Worm (Caenorhabditis elegans) whole organism, midembryonic: ENCODE results near the gene fbxb-60.
"Not testable (repeated sequence)": the region's sequence is repeated elsewhere in the genome, so short reads cannot be mapped to it uniquely, and the experiment has no call there.

Experiments used
- T22C8.4 ChIP-seq: fragments of 200-800 bp; sonication (Bioruptor generic); IDR thresholded peaks from 2 replicates; pipeline ENCODE4 v1.3.6; 2022; ENCODE audit warnings: missing genetic modification characterization, missing compliant biosample characterization
- cog-1 ChIP-seq: sonication (generic microtip); optimal IDR thresholded peaks from 2 replicates; lab custom pipeline; 2016; ENCODE audit warnings: missing genetic modification characterization, missing compliant biosample characterization
- flt-1 ChIP-seq: fragments of 200-800 bp; sonication (Bioruptor generic); IDR thresholded peaks from 2 replicates; pipeline ENCODE4 v1.3.6; 2022; ENCODE audit warnings: missing genetic modification characterization, missing compliant biosample characterization
- klf-2 ChIP-seq: fragments of 200-800 bp; sonication (Bioruptor generic); conservative IDR thresholded peaks from 2 replicates; pipeline ENCODE4 v1.3.6; 2022; ENCODE audit warnings: missing genetic modification reagents, missing genetic modification characterization, missing compliant biosample characterization
- med-1 ChIP-seq: sonication (generic microtip); optimal IDR thresholded peaks from 2 replicates; lab custom pipeline; 2017; ENCODE audit warnings: missing genetic modification characterization, mild to moderate bottlenecking, missing compliant biosample characterization, antibody characterized with exemption, missing genetic modification reagents; ENCODE audit not compliant: insufficient read depth
- ref-1 ChIP-seq: fragments of 200-800 bp; sonication (Bioruptor generic); conservative IDR thresholded peaks from 2 replicates; pipeline ENCODE4 v1.3.6; 2022; ENCODE audit warnings: missing genetic modification reagents, missing genetic modification characterization, missing compliant biosample characterization
- tab-1 ChIP-seq: fragments of 200-800 bp; sonication (Bioruptor generic); IDR thresholded peaks from 2 replicates; pipeline ENCODE4 v1.3.6; 2022; ENCODE audit warnings: missing genetic modification characterization, missing compliant biosample characterization
- ztf-23 ChIP-seq: fragments of 200-800 bp; sonication (Bioruptor generic); IDR thresholded peaks from 2 replicates; pipeline ENCODE4 v1.3.6; 2022; ENCODE audit warnings: missing genetic modification reagents, missing genetic modification characterization, missing compliant biosample characterization
- ztf-29 ChIP-seq: fragments of 200-800 bp; sonication (Bioruptor generic); IDR thresholded peaks from 2 replicates; pipeline ENCODE4 v1.3.6; 2022; ENCODE audit warnings: missing genetic modification reagents, missing genetic modification characterization, missing compliant biosample characterization

Gene fbxb-60

ce11 chrV:19303589-19304174 is 6.1 kb downstream of the fbxb-60 start, which contains the start of the genes fbxb-63 and fbxb-61:
TSS of gene fbxb-63 (minus strand) at chrV:19303730.
TSS of gene fbxb-61 (plus strand) at chrV:19304124.
- TF ChIP-seq T22C8.4: peak; percentile 63; the same call in 1 of the 2 replicates
- TF ChIP-seq ztf-23 (GFP tag; lab: Robert Waterston, UW): no peak

DNA sequence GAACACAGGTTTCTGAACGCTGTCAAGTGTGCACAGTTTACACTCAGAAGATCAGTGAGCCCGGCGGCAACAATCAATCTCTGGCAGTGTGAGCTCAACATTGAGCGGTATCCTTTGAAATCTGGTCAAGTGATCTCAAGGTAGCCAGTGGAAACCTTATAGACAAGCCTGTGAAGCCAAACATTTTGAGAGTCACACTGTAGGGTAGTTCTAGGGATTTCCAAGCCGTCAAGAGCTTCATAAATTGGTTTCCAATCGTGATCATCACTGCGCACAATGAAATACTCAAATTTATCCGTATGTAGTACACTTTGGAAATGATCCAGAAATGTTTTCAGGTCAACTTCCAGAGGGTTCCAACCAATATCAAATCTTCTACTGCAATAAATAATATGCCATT is 9.3 kb downstream of the fbxb-60 start, which contains the start of gene F55C9.15:
Gene F55C9.15 (minus strand): TSS at position 101 of the 400 bp plus-strand sequence.
- no peak for TF ChIP-seq cog-1 (tag; lab: Kevin White, UChicago)
- no peak for TF ChIP-seq klf-2
- no peak for TF ChIP-seq ref-1
- TF ChIP-seq flt-1 (GFP tag; lab: Robert Waterston, UW): no peak
- no peak for TF ChIP-seq ztf-29 (GFP tag; lab: Robert Waterston, UW)
- no peak for TF ChIP-seq tab-1 (GFP tag; lab: Robert Waterston, UW)
- no peak for TF ChIP-seq med-1
- no peak for TF ChIP-seq T22C8.4
- TF ChIP-seq ztf-23 (GFP tag; lab: Robert Waterston, UW): no peak

- TF ChIP-seq tab-1 (GFP tag; lab: Robert Waterston, UW) (no peak), ref-1 (no peak)
These were observed 10.5 kb downstream of the fbxb-60 start for ce11 chrV:19308137-19308536.

DNA sequence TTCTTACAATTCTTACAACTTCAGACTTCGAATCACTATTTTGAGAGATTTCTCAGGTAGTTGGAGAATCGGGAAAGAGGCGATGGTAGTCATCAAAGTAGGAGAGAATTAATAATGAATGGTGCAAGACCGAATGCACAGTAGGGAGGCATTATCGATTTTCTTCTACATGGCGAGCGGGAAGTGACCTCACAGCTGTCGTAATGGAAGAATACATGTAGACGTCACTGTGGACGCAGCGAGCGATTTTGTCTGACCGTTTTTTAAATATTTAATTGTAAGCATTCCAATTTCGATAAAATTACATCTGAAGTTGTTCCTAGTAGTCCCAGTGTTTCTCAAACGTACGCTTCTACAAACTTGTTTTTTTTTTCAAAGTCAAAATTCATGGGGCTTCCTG is 12.0 kb downstream of the fbxb-60 start, which contains the start of gene F55C9.11:
Gene F55C9.11 (minus strand): TSS at position 101 of the 400 bp plus-strand sequence.
- no peak for TF ChIP-seq med-1
- no peak for TF ChIP-seq flt-1 (GFP tag; lab: Robert Waterston, UW)
- TF ChIP-seq ztf-23 (GFP tag; lab: Robert Waterston, UW): no peak
- TF ChIP-seq T22C8.4: peak; percentile 30; the same call in 1 of the 2 replicates
- no peak for TF ChIP-seq ztf-29 (GFP tag; lab: Robert Waterston, UW)
- no peak for TF ChIP-seq klf-2
- TF ChIP-seq ref-1: no peak
- TF ChIP-seq tab-1 (GFP tag; lab: Robert Waterston, UW): no peak

DNA sequence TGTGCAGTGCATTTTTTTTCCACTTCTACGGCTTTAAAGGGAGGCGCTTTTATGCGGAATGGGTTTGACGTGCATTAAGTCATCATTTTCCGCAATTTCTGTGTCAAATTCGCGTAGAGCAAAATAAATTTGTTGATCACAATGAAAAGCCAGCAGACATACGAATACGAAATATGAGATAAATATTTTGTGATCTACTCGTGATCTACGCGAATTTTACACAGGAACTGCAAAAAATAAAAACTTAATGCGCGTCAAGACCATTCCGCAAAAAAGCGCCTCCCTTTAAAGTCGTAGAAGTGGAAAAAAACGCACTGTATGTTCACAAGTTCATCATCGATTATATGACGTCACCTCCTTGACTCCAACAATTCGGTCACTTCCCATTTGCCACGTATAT is 13.8 kb downstream of the fbxb-60 start, which contains the start of gene C43D7.8:
Gene C43D7.8 (minus strand): TSS at position 101 of the 400 bp plus-strand sequence.
- TF ChIP-seq klf-2 (no peak), ztf-29 (GFP tag; lab: Robert Waterston, UW) (no peak), T22C8.4 (no peak), flt-1 (GFP tag; lab: Robert Waterston, UW) (no peak), med-1 (no peak), cog-1 (tag; lab: Kevin White, UChicago) (no peak), ref-1 (no peak), ztf-23 (GFP tag; lab: Robert Waterston, UW) (no peak), tab-1 (GFP tag; lab: Robert Waterston, UW) (no peak)

DNA sequence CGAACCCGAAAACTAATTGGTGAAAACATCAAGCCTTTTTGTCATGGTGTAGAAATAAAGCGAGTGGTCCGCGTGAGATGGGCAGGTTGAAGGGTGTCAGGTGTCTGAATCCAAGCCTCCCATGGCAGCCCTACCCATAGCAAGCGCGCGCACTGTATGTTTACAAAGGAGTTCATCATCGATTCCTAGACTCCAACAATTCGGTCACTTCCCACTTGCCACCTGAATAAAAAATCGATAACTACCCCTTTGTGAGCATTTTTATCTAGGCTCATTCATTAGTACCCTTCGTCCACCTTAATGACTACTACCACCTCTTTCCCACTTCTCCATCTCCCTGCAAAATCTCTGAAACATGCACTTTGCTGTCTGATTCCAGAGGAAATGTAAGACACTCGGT is 15.4 kb downstream of the fbxb-60 start, which contains the start of gene fbxb-64:
Gene fbxb-64 (plus strand): TSS at position 301 of the 400 bp plus-strand sequence.
- TF ChIP-seq ref-1 (no peak), med-1 (no peak), klf-2 (no peak), ztf-29 (GFP tag; lab: Robert Waterston, UW) (no peak), T22C8.4 (0 out of 2 replicates have a peak, but pooled peaks have one; percentile 33)

DNA sequence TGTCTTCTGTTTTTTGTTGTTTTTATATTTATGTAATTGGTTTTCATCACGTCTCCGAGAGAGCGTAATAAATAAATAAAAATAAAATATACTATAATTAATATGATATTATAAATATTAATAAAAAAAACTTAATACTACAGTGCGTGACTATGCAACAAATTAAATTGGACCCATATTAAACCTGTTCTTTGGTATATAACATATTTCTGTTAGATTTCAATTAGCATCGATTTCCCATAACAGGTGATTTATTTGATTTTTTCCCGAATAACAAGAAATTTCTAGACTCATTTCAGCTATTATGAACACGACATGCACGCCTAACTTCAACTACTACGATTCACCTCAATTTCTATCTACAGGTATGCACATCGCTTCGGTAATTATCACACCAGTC is 19.4 kb downstream of the fbxb-60 start, which contains the start of gene srh-208:
Gene srh-208 (plus strand): TSS at position 301 of the 400 bp plus-strand sequence.
- not testable (repeated sequence) for TF ChIP-seq T22C8.4; cog-1 (tag; lab: Kevin White, UChicago); ref-1

- TF ChIP-seq klf-2 (no peak), ref-1 (no peak), ztf-23 (GFP tag; lab: Robert Waterston, UW) (no peak), flt-1 (GFP tag; lab: Robert Waterston, UW) (no peak), T22C8.4 (no peak), tab-1 (GFP tag; lab: Robert Waterston, UW) (no peak), cog-1 (tag; lab: Kevin White, UChicago) (no peak), ztf-29 (GFP tag; lab: Robert Waterston, UW) (no peak), med-1 (no peak)
These were observed 21.9 kb downstream of the fbxb-60 start, which contains the start of gene C43D7.7 for ce11 chrV:19319460-19319995. TSS of gene C43D7.7 (minus strand) at chrV:19319510.

DNA sequence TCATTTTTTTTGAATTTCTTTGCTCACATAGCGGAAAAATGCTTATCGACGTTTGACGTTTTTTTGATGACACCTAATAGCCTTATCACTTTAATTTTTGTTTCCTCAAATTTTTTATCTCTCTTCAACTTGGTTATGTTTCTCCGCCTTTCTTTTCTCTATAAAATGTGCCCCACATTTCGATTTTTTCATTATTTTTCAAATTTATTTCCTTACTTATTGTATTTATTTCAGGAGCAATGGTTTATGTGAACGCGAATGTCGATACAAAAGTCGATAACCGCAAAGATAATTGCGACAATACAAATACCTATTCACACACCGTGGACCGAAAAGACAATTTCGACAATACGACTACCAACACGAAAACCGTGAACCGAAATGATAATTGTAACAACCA is 22.8 kb downstream of the fbxb-60 start, which contains the start of gene sdz-6:
Gene sdz-6 (plus strand): TSS at position 229 of the 400 bp plus-strand sequence.
- TF ChIP-seq ref-1: no peak
- TF ChIP-seq tab-1 (GFP tag; lab: Robert Waterston, UW): no peak
- TF ChIP-seq ztf-23 (GFP tag; lab: Robert Waterston, UW): no peak
- TF ChIP-seq ztf-29 (GFP tag; lab: Robert Waterston, UW): no peak
- TF ChIP-seq klf-2: no peak
- no peak for TF ChIP-seq med-1
- TF ChIP-seq flt-1 (GFP tag; lab: Robert Waterston, UW): no peak
- no peak for TF ChIP-seq T22C8.4
- TF ChIP-seq cog-1 (tag; lab: Kevin White, UChicago): no peak

- TF ChIP-seq tab-1 (GFP tag; lab: Robert Waterston, UW): no peak
- no peak for TF ChIP-seq T22C8.4
- TF ChIP-seq cog-1 (tag; lab: Kevin White, UChicago): no peak
- no peak for TF ChIP-seq med-1
- no peak for TF ChIP-seq klf-2
- TF ChIP-seq flt-1 (GFP tag; lab: Robert Waterston, UW): no peak
- no peak for TF ChIP-seq ztf-29 (GFP tag; lab: Robert Waterston, UW)
- no peak for TF ChIP-seq ref-1
- no peak for TF ChIP-seq ztf-23 (GFP tag; lab: Robert Waterston, UW)
These were observed 24.8 kb downstream of the fbxb-60 start, which contains the start of gene C43D7.4 for ce11 chrV:19322387-19322786. TSS of gene C43D7.4 (minus strand) at chrV:19322487.
